Fruit fly (Drosophila melanogaster) whole organism, larva: ENCODE results near the gene CG13601.
A peak's percentile ranks its signal among the peaks of the same experiment; 100 is the strongest.

Experiments used
- noc ChIP-seq: fragments of 200-800 bp; sonication (Bioruptor generic); optimal IDR thresholded peaks from 3 replicates; lab custom pipeline; 2019; ENCODE audit warnings: missing biosample characterization, mild to moderate bottlenecking, missing genetic modification characterization, moderate library complexity

The CG13601 gene

DNA sequence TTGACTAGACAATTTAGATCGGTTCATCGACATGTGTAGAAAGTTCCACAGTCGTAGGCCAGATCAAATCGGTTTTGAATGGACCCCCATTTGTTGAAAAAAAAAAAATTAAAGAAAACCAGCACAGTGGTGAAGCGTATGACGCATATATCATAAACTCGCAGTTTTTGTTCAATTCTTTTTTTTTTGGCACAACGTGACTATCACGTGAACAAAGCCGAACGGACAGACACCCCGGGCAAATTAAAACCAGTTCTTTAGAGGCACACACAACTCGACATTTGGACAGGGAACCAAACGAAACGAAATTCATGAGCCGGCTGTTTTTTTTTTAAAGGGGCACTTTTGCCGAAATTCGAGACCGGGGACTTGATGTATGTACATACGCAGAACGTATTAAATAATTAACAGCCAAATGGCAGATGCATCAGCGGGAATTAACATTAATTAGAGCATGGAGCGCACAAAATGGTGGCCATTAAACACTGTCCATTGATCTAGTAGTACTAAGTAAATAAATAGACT, 13.5 kb upstream of the CG13601 start:
- TF ChIP-seq noc (tag; lab: Kevin White, UChicago), result no peak

DNA sequence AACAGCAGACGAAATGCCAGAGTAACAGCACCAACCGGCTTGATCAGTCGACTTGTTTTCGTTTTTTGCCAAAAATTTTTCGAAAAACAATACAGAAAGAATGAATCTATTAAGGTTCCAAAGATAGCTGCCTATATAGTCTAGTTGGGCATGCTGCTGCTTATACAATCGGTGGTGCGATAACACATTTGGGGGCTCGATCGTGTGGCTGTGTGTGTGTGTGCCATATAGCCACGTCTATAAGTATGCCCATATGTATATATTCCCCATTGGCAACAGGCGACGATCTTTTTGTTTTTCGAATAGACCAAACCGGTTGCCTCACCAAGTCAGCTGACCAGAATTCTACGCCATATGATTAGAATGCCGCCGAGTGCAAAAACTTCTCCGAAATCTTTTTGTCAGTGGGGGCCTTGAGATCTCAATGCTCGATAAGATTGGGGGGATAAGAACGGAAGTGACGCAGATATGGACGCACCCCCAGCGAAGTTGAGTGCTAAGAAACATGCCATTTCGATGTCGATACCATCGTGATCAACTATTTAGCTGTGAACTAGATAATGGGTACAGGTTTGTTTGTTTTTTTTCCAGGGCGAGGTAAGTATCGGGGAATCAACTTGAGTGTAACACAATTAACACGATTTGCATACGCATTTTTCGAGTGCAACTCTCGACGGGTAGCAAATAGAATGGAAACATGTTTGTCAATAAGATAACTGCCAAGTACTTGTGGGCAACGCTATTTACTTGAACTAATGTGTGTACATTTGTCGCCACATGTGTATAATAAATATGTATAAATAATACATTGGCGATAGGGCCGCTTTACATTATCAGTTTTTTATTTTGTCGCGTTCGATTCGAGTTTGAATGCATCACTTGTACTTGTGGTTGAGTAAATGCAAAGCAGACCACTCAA, 12.7 kb upstream of the CG13601 start:
- TF ChIP-seq noc (tag; lab: Kevin White, UChicago), result no peak

DNA sequence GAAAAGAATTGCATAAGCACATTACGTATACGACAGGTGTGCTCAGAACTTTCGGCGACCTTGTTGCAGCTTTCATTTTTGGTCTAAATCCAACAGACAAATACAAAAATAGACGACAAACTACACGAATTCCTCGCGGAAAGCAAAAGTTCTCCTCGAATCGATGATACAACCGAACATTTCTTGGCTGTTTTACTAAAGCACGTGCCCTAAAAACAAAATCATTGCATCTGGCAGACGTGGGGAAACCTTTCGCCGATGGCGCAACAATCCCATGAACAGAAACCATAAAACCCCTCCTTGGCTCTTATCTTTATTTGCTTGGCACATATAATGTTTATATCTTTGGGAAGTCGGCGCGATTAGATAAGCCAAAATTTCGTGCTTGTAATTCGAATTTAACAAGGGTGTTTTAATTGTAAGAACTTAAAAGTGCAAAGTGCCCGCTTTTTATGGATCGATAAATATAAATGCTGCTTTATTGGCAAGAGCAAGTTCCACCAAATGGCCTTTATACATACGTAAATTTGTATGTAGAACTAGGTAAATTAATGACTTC, 11.2 kb upstream of the CG13601 start:
- TF ChIP-seq noc (tag; lab: Kevin White, UChicago), result no peak

DNA sequence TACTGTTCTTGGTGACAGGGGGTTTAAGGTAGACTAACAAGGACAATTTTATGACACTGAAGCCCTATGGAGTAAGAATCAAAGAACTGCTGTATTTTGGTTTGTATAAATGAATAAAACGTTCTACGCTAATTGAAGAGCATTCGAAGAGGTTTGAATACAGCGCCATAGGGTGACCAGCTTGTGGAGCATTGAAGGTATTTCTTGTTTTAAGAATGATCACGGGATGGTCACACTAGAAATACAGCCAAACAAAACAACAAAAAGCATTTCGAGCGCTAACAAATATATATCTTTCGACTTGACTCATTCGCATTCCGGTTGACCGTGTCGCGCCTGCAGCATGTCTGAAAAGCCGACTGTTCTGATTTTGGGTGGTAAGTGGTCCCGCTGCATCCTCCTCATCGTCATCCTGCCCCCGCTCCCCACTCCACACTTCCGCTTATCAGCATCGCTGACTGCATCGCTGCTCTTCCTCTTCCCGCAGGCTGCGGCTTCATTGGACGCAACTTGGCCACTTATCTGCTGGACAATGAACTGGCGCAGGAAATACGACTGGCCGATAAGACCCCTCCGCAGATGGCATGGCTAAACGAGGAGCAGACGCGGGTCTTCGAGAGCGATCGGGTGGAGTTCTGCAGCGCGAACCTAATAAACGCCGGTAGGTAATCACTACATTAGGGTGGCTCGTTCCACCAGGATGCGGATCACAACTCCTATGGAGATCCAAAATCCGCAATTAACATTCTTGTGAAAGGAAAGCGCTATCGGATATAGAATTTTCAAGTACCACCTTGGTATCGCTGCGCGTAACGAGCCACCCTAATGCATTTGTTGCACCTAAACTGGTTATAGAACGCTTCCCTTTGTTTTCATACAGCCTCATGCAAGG, 6.5 kb upstream of the CG13601 start, which contains the start of gene CG5854:
Gene CG5854 (plus strand): TSS at position 229 of the 892 bp plus-strand sequence.
- TF ChIP-seq noc (tag; lab: Kevin White, UChicago), result peak; percentile 47

DNA sequence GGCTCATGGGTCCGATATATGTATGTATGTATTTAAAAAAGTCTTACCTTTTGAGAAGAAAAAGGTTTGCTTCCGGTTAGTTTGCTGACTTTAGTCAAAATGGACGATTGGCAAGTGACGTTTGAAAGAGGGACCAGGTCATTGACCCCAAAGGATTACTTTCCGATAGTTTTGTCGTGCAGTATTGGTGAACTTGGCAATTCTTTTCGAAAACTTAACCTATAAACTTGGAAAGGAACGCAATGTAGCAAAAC, 5.9 kb upstream of the CG13601 start, which contains the start of gene RpS19b:
Gene RpS19b (minus strand): TSS at position 101 of the 254 bp plus-strand sequence.
- no peak for TF ChIP-seq noc (tag; lab: Kevin White, UChicago)

DNA sequence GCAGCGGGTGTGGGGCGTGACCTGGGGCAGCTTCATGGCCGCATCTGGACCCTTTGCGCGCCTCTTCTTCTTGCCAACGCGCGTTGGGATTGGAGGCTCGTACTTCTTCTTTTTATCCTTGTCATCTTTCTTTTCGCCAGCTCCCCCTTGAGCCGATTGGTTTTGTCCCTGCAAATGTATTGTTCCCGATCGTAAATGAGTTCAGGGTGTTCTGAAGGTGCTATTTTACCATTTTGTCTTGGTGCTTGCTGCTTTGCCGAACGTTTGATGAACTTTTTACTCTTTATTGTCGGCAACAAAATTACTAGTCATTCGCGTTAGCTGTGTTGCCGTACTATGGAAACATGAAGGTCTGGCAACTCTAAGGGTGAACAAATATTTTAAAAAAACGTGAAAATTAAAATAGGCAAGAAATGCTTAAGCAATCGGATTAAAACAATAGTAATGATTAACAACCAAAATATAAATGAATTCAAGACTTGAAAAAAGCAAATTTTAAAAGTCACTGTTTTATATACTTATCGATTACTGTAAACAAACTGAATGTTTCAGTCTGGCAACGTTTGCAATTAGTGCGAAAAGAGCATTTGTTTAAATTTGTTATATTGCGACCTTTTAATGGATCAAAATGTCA, 3.8 kb upstream of the CG13601 start, which contains the start of the genes Rpt2 and CG13599:
Gene Rpt2 (minus strand): TSS at position 464 of the 634 bp plus-strand sequence.
Gene CG13599 (plus strand): TSS at position 545 of the 634 bp plus-strand sequence.
- TF ChIP-seq noc (tag; lab: Kevin White, UChicago), result no peak

DNA sequence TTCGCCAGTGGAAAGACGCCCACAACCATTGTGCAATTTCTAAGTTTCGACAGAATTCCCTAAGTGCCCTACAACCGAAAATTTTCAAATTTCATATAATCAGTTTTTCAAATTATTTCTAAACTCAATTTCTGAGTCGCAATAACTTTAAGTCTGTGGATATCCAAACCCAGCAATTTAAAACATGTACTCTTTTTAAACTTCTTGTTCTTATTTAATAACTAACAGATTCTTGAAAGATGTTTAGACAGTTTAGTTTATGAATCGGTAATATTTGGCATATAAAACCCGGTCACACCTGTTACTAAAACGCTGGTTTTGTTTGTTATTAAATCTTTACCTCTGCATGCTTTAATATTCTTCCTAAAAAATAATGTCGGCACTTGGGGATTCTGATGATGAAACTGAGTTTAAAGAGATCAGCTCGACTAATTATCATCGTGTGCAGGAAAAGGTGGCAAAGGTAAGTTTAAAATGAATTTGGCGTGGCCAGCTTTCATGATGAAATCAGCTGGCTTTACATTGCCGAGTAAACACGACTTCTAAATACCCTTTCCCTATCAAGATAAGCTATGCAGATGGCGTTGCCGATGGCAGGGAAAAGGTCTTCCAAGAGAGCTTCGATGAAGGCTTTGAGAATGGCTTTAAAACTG, 1.6 kb upstream of the CG13601 start, which contains the start of the genes CG43998, CG43999 and CG31142:
Gene CG43998 (minus strand): TSS at position 51 of the 653 bp plus-strand sequence.
Gene CG43999 (minus strand): TSS at position 51 of the 653 bp plus-strand sequence.
Gene CG31142 (plus strand): TSS at position 294 of the 653 bp plus-strand sequence.
- TF ChIP-seq noc (tag; lab: Kevin White, UChicago), result no peak

DNA sequence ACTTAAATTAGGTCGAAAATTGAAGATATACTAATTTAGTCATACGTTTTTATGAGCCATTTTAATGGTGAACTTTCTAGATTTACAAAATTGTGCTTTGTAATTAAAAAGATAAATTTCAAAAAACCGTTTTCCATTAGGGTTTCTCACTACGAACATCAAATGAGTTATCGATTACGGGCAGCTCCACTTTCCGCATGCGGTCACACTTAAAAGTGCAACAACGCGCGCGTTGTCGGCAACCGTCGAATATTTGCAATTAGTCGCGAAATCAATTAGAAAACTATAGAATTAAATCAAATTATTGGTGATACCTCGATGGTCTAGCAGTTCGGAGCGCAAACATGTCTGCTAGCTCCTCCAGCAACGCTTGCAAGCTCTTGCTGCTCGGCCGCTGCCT, 3.2 kb downstream of the CG13601 start, which contains the start of gene Ndc1:
Gene Ndc1 (plus strand): TSS at position 200 of the 400 bp plus-strand sequence.
- no peak for TF ChIP-seq noc (tag; lab: Kevin White, UChicago)

DNA sequence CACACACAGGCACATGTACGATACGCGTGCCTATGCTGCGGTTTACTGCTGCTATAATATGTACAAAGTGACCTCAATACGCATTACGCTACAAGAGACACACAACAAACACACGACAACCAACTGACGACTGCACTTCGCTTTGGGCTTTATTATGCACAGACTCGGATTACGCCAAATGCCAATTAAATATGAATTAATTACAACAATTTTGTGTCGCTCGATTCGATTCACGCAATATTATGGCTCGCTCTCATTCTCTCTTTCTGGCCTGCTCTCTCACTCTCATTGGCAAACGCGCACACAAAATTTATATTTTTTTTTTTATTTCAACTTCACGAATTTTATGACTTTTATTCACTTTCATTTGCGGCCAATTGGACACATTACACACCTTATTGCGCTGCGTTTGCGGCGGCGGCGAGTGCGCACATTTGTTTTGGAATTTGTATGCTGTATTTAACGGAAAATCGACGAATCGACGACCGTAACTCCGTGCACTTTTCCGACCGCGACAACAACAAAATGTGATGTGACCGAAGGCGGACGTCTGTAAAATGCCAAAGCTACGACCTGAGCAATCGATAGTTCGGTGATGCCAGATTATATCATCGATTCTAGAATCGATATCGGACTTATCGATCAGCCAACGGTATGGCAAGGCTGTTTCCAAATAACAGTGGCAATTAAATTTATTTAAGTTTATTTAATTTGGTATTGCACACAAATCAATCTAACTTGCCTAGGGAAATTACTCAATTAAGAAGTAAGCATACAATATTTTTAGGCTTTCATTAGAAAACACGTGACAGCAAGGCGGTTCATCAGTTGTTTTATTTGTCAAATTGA, 4.7 kb downstream of the CG13601 start, which contains the start of the genes sba and CG31141:
Gene sba (minus strand): TSS at position 472 of the 849 bp plus-strand sequence.
Gene CG31141 (plus strand): TSS at position 799 of the 849 bp plus-strand sequence.
- TF ChIP-seq noc (tag; lab: Kevin White, UChicago), result no peak

DNA sequence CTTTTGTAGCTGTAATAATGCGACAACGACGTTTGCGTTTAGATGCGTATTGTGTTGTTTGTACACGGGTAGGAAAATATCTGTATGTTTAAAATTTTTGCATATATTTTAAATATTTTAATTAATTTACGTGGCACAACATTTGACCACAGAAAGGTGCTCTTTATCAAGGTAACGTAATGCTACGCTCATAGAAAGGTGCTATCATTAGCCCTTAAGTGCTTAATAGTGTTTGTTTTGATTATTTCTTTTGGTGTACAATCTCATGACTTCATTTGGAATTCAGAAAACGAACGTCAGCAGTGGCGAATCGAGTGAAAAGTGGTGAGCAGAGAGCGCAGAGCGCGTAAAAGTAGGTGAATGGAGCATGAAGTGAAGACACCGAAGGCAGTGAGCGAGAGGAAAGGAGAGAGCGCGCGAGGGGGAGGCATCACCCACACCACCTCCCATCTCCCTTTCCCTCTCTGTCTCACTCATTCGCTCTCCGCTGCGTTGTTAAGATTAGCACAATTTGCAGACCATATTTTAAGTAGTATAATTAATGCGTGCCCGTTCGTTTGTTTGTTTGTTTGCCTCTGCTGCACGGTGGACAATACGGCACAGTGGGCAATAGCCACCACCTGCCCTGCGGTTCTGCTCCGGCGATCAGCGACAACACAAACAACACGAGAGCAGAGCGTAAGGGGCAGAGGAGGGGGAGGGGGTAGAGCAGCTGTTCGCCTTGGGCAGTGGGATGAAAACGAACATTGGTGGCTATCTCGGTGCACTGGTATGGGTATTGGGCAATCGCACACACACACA, 5.5 kb downstream of the CG13601 start:
- peak; percentile 81 for TF ChIP-seq noc (tag; lab: Kevin White, UChicago)

DNA sequence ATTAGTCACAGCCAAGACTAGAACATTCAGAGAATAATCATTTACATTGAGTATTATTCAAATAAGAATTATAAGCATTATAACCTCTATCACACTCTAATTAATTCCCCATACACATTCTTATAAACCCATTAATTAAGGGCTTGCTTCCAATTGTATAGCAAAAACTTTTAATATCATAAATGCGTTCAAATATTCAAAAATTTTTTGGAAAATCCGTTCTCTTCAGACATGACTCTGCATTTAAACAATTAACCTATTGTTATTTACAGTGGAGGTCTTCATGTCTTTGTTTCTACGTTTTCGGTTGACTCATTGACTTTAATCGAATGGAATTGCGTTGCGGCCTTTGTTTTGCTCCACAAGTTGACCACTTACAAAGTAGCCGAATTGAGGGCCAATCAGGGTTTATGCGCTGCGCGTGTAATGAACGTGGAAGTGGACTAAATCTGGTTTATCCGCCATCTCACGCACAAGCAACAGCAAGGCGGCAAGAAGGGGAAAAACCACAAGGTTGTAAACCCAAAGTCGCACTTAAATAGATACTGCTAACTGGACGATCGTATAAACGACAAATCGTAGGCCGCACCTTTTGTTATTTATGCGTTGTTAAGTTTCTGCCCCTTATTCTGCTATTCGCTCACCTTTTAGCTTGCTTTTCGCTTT, 6.4 kb downstream of the CG13601 start:
- no peak for TF ChIP-seq noc (tag; lab: Kevin White, UChicago)

DNA sequence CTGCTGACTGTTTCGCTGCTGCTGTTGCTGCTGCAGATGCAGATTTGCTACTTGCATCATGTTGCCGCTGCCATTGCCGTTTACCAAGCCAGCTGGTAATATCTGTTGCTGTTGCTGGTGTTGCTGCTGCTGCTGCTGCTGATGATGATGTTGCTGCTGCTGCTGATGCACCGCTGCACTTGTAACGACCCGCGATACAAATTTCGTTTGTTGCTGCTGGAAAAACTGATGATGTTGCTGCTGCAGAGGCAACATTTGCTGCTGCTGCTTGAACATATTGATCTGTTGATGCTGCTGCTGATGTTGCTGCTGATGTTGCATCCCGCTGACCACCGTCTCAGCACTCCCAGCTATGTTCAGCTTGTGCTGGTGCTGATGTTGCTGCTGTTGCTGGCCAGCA, 7.0 kb downstream of the CG13601 start:
- TF ChIP-seq noc (tag; lab: Kevin White, UChicago), result no peak
